Worm (Caenorhabditis elegans) whole organism, L2 larva: ENCODE measurements around the gene W01C9.2.

ENCODE experiments used
- ZK546.5 ChIP-seq: sonication (generic microtip); optimal IDR thresholded peaks from 2 replicates; lab custom pipeline; 2017; ENCODE audit warnings: missing biosample characterization, missing genetic modification characterization
- ceh-82 ChIP-seq: fragments of 150-350 bp; optimal IDR thresholded peaks from 2 replicates; lab custom pipeline; 2014; ENCODE audit warnings: missing biosample characterization, missing genetic modification characterization
- elt-1 ChIP-seq: fragments of 150-350 bp; optimal IDR thresholded peaks from 2 replicates; lab custom pipeline; 2014; ENCODE audit warnings: missing biosample characterization, missing genetic modification characterization
- gmeb-1 ChIP-seq: fragments of 150-350 bp; optimal IDR thresholded peaks from 2 replicates; lab custom pipeline; 2014; ENCODE audit warnings: missing biosample characterization, missing genetic modification characterization
- lin-39 ChIP-seq: fragments of 150-350 bp; optimal IDR thresholded peaks from 2 replicates; lab custom pipeline; 2014; ENCODE audit warnings: missing biosample characterization, missing genetic modification reagents, missing genetic modification characterization
- ztf-11 ChIP-seq: sonication (generic microtip); optimal IDR thresholded peaks from 2 replicates; lab custom pipeline; 2017; ENCODE audit warnings: missing biosample characterization, missing genetic modification characterization

- TF ChIP-seq elt-1 (no peak), ceh-82 (no peak), lin-39 (tag; lab: Kevin White, UChicago) (no peak), gmeb-1 (tag; lab: Kevin White, UChicago) (no peak), ZK546.5 (tag; lab: Kevin White, UChicago) (no peak), ztf-11 (tag; lab: Kevin White, UChicago) (no peak)
Measured at ce11 chrII:8573044-8573443, 36.9 kb downstream of the W01C9.2 start, which contains the start of gene F54C9.7.
